Fruit fly (Drosophila melanogaster): ENCODE results near the gene ppk18.

dm6 chr2L:9792945-9793344, 22.1 kb upstream of the ppk18 start, which contains the start of gene CG13123:
- no peak for TF ChIP-seq CG1620 (GFP tag; optimal IDR thresholded peaks at IDR 0.05)
- TF ChIP-seq ovo (GFP tag; optimal IDR thresholded peaks at IDR 0.05): no peak
- no peak for TF ChIP-seq CG7101 (tag; optimal IDR thresholded peaks at IDR 0.05)
- TF ChIP-seq tj (GFP tag; optimal IDR thresholded peaks at IDR 0.05): peak; percentile 34
- no peak for TF ChIP-seq CG7045 (GFP tag; optimal IDR thresholded peaks at IDR 0.05)
- TF ChIP-seq kay (GFP tag; ENCODE audit: borderline replicate concordance): no peak

Data from whole organism, adult.